Worm (Caenorhabditis elegans) whole organism, L1 larva: Measurements from ENCODE around the gene irld-47.

Experiments
- C16A3.4 ChIP-seq: fragments of 150-350 bp; optimal IDR thresholded peaks from 2 replicates; lab custom pipeline; 2014; ENCODE audit warnings: missing biosample characterization, missing genetic modification characterization
- F16B12.6 ChIP-seq: fragments of 150-350 bp; optimal IDR thresholded peaks from 2 replicates; lab custom pipeline; 2014; ENCODE audit warnings: missing biosample characterization, missing genetic modification characterization
- blmp-1 ChIP-seq: fragments of 150-350 bp; optimal IDR thresholded peaks from 2 replicates; lab custom pipeline; 2014; ENCODE audit warnings: missing biosample characterization, missing genetic modification characterization
- ceh-63 ChIP-seq: fragments of 200-800 bp; sonication (Bioruptor generic); optimal IDR thresholded peaks from 2 replicates; lab custom pipeline; 2018; ENCODE audit warnings: mild to moderate bottlenecking, missing genetic modification characterization, missing compliant biosample characterization
- dpl-1 ChIP-seq, 3 experiments: fragments of 150-350 bp in 2 of 3; sonication (generic microtip) in 1 of 3; optimal IDR thresholded peaks; 2 replicates each; lab custom pipeline; 2014 to 2017; ENCODE audit warnings: missing biosample characterization in 3 of 3, missing genetic modification characterization in 3 of 3, missing genetic modification reagents in 3 of 3
- dsc-1 ChIP-seq: sonication (generic microtip); optimal IDR thresholded peaks from 2 replicates; lab custom pipeline; 2016; ENCODE audit warnings: mild to moderate bottlenecking, missing genetic modification characterization, missing compliant biosample characterization
- efl-1 ChIP-seq, 4 experiments: fragments of 150-350 bp; optimal IDR thresholded peaks in 3 of 4; peaks in 1 of 4; 1 replicate in 1 of 4; 2 replicates in 3 of 4; lab custom pipeline; 2014; ENCODE audit warnings: missing biosample characterization in 2 of 4, missing genetic modification characterization in 2 of 4, missing genetic modification reagents in 2 of 4
- egl-13 ChIP-seq: sonication (generic microtip); optimal IDR thresholded peaks from 2 replicates; lab custom pipeline; 2016; ENCODE audit warnings: missing genotype, missing genetic modification reagents, missing genetic modification characterization, missing compliant biosample characterization
- elt-2 ChIP-seq: sonication (generic microtip); optimal IDR thresholded peaks from 2 replicates; lab custom pipeline; 2016; ENCODE audit warnings: missing genetic modification characterization, mild to moderate bottlenecking, inconsistent platforms, missing compliant biosample characterization, missing genetic modification reagents
- elt-3 ChIP-seq, 6 experiments: fragments of 150-350 bp in 1 of 6; sonication (generic microtip); optimal IDR thresholded peaks; 2 replicates each; lab custom pipeline; 2017 to 2018; ENCODE audit warnings: missing biosample characterization in 6 of 6, missing genetic modification characterization in 6 of 6, inconsistent platforms in 1 of 6
- ets-5 ChIP-seq: fragments of 200-800 bp; sonication (Bioruptor generic); IDR thresholded peaks from 2 replicates; pipeline ENCODE4 v1.3.6; 2022; ENCODE audit warnings: missing genetic modification characterization, missing compliant biosample characterization
- fkh-10 ChIP-seq: sonication (generic microtip); optimal IDR thresholded peaks from 2 replicates; lab custom pipeline; 2017; ENCODE audit warnings: missing biosample characterization, missing genetic modification reagents, missing genetic modification characterization
- grh-1 ChIP-seq: fragments of 200-800 bp; sonication (Bioruptor generic); IDR thresholded peaks from 2 replicates; pipeline ENCODE4 v1.3.6; 2022; ENCODE audit warnings: missing genetic modification reagents, missing genetic modification characterization, missing compliant biosample characterization
- hlh-4 ChIP-seq: sonication (generic microtip); optimal IDR thresholded peaks from 2 replicates; lab custom pipeline; 2016; ENCODE audit warnings: mild to moderate bottlenecking, missing genetic modification characterization, missing compliant biosample characterization
- irx-1 ChIP-seq: sonication (generic microtip); optimal IDR thresholded peaks from 2 replicates; lab custom pipeline; 2016; ENCODE audit warnings: missing genetic modification characterization, missing compliant biosample characterization
- lin-14 ChIP-seq: fragments of 200-800 bp; sonication (Bioruptor generic); optimal IDR thresholded peaks from 2 replicates; lab custom pipeline; 2018; ENCODE audit warnings: mild to moderate bottlenecking, missing genetic modification characterization, moderate library complexity, missing compliant biosample characterization
- lin-15B ChIP-seq: fragments of 150-350 bp; sonication (generic microtip); optimal IDR thresholded peaks from 3 replicates; lab custom pipeline; 2014; ENCODE audit warnings: missing biosample characterization, missing genetic modification characterization
- lin-35 ChIP-seq, 2 experiments: fragments of 150-350 bp; optimal IDR thresholded peaks; 2 replicates each; lab custom pipeline; 2014; ENCODE audit warnings: missing biosample characterization in 2 of 2, missing genetic modification characterization in 2 of 2, missing genetic modification reagents in 2 of 2
- lir-3 ChIP-seq: sonication (generic microtip); optimal IDR thresholded peaks from 2 replicates; lab custom pipeline; 2016; ENCODE audit warnings: mild to moderate bottlenecking, missing genetic modification characterization, moderate library complexity, missing compliant biosample characterization; ENCODE audit not compliant: poor library complexity
- lsy-2 ChIP-seq, 2 experiments: fragments of 150-350 bp; optimal IDR thresholded peaks; 2 replicates each; lab custom pipeline; 2014; ENCODE audit warnings: missing biosample characterization in 2 of 2, missing genetic modification characterization in 2 of 2
- mdl-1 ChIP-seq, 2 experiments: fragments of 150-350 bp; optimal IDR thresholded peaks; 2 replicates each; lab custom pipeline; 2014 to 2017; ENCODE audit warnings: missing biosample characterization in 2 of 2, missing genetic modification characterization in 2 of 2, inconsistent platforms in 1 of 2
- nhr-20 ChIP-seq: sonication (generic microtip); optimal IDR thresholded peaks from 2 replicates; lab custom pipeline; 2016; ENCODE audit warnings: mild to moderate bottlenecking, missing genetic modification characterization, missing compliant biosample characterization
- nhr-237 ChIP-seq: fragments of 150-350 bp; optimal IDR thresholded peaks from 2 replicates; lab custom pipeline; 2014; ENCODE audit warnings: missing biosample characterization, missing genetic modification characterization
- nhr-28 ChIP-seq: fragments of 150-350 bp; optimal IDR thresholded peaks from 2 replicates; lab custom pipeline; 2014; ENCODE audit warnings: missing biosample characterization, missing genetic modification characterization
- nhr-47 ChIP-seq: sonication (generic microtip); optimal IDR thresholded peaks from 2 replicates; lab custom pipeline; 2016; ENCODE audit warnings: mild to moderate bottlenecking, missing genetic modification characterization, moderate library complexity, missing compliant biosample characterization
- nhr-71 ChIP-seq: sonication (generic microtip); optimal IDR thresholded peaks from 2 replicates; lab custom pipeline; 2016; ENCODE audit warnings: mild to moderate bottlenecking, missing genetic modification characterization, moderate library complexity, missing compliant biosample characterization
- nhr-77 ChIP-seq: fragments of 150-350 bp; optimal IDR thresholded peaks from 2 replicates; lab custom pipeline; 2014; ENCODE audit warnings: missing biosample characterization, missing genetic modification characterization
- nhr-85 ChIP-seq: sonication (generic microtip); peaks from one replicate; lab custom pipeline; 2016; ENCODE audit warnings: missing genetic modification characterization, inconsistent platforms, missing compliant biosample characterization
- nhr-90 ChIP-seq: sonication (generic microtip); optimal IDR thresholded peaks from 2 replicates; lab custom pipeline; 2016; ENCODE audit warnings: mild to moderate bottlenecking, missing genetic modification characterization, missing compliant biosample characterization; ENCODE audit not compliant: poor library complexity
- pag-3 ChIP-seq: sonication (generic microtip); optimal IDR thresholded peaks from 2 replicates; lab custom pipeline; 2017; ENCODE audit warnings: missing genetic modification characterization, mild to moderate bottlenecking, missing compliant biosample characterization, antibody characterized with exemption, borderline replicate concordance; ENCODE audit not compliant: insufficient read depth
- pax-3 ChIP-seq: fragments of 200-800 bp; sonication (Bioruptor generic); optimal IDR thresholded peaks from 2 replicates; lab custom pipeline; 2018; ENCODE audit warnings: mild to moderate bottlenecking, missing genetic modification characterization, moderate library complexity, missing compliant biosample characterization
- pqm-1 ChIP-seq: sonication (generic microtip); optimal IDR thresholded peaks from 3 replicates; lab custom pipeline; 2017; ENCODE audit warnings: missing biosample characterization, missing genetic modification characterization
- rnt-1 ChIP-seq: sonication (generic microtip); optimal IDR thresholded peaks from 2 replicates; lab custom pipeline; 2016; ENCODE audit warnings: mild to moderate bottlenecking, missing genetic modification characterization, moderate library complexity, missing compliant biosample characterization
- skn-1 ChIP-seq: fragments of 150-350 bp; optimal IDR thresholded peaks from 2 replicates; lab custom pipeline; 2014; ENCODE audit warnings: missing biosample characterization, missing genetic modification characterization
- snu-23 ChIP-seq: sonication (generic microtip); optimal IDR thresholded peaks from 2 replicates; lab custom pipeline; 2016; ENCODE audit warnings: missing genetic modification characterization, missing compliant biosample characterization
- sptf-1 ChIP-seq: fragments of 150-350 bp; optimal IDR thresholded peaks from 2 replicates; lab custom pipeline; 2014; ENCODE audit warnings: missing biosample characterization, missing genetic modification characterization
- tlp-1 ChIP-seq: fragments of 150-350 bp; optimal IDR thresholded peaks from 2 replicates; lab custom pipeline; 2014; ENCODE audit warnings: missing biosample characterization, missing genetic modification characterization
- unc-130 ChIP-seq: fragments of 150-350 bp; optimal IDR thresholded peaks from 2 replicates; lab custom pipeline; 2017; ENCODE audit warnings: missing biosample characterization, missing genetic modification characterization, inconsistent platforms

The irld-47 gene

DNA sequence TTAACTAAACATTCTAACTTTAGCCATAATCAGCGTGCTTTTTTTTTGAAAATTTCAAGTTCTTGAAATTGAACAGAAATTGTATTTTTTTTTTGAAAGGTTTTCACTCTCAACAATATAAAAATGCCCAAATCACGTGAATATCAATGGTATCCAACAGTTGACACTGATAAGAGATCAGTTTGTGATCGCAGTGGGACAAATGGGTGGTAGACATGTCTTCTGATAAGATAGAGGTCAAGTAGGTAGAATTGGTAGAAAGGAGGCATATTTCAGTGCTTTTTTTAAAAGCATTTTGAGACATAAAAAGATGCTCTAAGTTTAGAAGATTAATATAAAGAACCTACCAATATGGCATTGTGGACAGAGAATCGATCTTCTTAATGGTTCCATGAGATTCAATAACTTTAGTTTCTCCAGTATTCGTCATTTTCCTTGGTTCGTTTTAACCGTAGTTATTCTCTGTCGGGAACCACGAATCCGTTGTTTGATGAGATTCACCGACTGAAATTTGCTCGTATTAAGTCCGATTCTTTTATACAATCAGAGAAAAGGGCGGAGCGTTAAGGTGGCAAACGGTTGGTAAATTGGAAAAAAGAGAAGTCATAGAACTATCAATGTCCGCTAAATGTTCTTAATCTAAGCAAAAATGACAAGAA lies 44.9 kb downstream of the irld-47 start, which contains the start of gene mthf-1 (continued):
- TF ChIP-seq nhr-71 (tag; lab: Kevin White, UChicago): peak; percentile 47
- no peak for TF ChIP-seq irx-1
- TF ChIP-seq lir-3 (tag; lab: Kevin White, UChicago): no peak
- TF ChIP-seq lin-14: no peak
- no peak for TF ChIP-seq nhr-77 (tag; lab: Kevin White, UChicago)
- TF ChIP-seq hlh-4 (tag; lab: Kevin White, UChicago): no peak

DNA sequence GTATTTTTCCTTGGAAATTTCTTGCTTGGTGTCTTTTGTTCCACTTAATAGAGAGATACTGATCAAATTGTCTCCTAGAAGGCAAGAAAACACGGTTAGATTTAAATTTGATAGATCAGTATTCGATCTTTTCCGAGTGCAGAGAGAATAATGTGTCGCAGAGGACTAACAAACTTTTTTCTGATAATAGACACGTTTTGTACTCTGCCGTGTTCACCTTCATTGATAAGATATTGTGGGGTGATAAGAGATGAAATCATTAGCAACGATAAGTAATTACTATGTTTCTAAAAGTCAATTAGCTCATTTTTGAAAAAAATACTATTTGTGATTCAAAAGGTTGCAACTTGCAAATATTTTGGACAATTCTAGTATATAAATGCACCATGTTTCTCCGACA lies 45.6 kb downstream of the irld-47 start:
- peak; percentile 2 for TF ChIP-seq snu-23 (GFP tag; lab: Kevin White, UChicago)
- peak; percentile 14 for TF ChIP-seq tlp-1 (tag; lab: Kevin White, UChicago)
- TF ChIP-seq skn-1 (tag; lab: Kevin White, UChicago): no peak
- TF ChIP-seq pqm-1 (tag; lab: Kevin White, UChicago): peak; percentile 29
- TF ChIP-seq nhr-237 (tag; lab: Kevin White, UChicago): no peak
- peak; percentile 75 for TF ChIP-seq elt-2 (tag; lab: Kevin White, UChicago)
- 0 out of 2 replicates have a peak, but pooled peaks have one; percentile 15 for TF ChIP-seq grh-1 (GFP tag; lab: Robert Waterston, UW)
- no peak for TF ChIP-seq rnt-1
- peak; percentile 29 to 97 (median 86) for TF ChIP-seq elt-3 (tag; optimal IDR thresholded peaks at IDR 0.05; lab: Kevin White, UChicago)
- TF ChIP-seq blmp-1 (tag; lab: Kevin White, UChicago): peak; percentile 34
- peak; percentile 16 for TF ChIP-seq nhr-20 (tag; lab: Kevin White, UChicago)
- peak; percentile 24 for TF ChIP-seq nhr-90 (tag; lab: Kevin White, UChicago)
- no peak for TF ChIP-seq F16B12.6 (tag; lab: Kevin White, UChicago)
- TF ChIP-seq ets-5: no peak
- peak; percentile 49 for TF ChIP-seq lin-14
- no peak for TF ChIP-seq nhr-28
- TF ChIP-seq unc-130 (tag; lab: Kevin White, UChicago): no peak
- TF ChIP-seq lin-35 (GFP tag; optimal IDR thresholded peaks at IDR 0.05; lab: Kevin White, UChicago): no peak

DNA sequence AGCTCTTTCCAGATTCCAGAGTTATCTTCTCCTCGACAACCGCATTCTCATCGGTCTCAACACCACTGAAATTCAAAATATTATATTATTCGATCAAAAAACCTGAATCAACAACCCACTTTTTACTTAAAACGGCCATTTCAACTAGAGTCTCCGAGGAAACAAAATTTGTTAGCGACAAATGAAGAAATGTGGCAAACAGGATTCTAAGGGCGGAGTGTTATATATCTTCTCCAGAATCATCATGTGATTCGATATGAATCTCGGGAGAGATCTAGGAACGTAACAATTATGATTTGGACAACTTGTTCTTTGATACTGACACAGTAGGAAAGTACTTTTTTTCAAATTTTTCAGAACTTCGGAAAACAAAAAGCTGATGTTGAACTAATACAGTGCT lies 46.1 kb downstream of the irld-47 start:
- no peak for TF ChIP-seq nhr-237 (tag; lab: Kevin White, UChicago)
- no peak for TF ChIP-seq pax-3 (tag; lab: Kevin White, UChicago)
- no peak for TF ChIP-seq egl-13 (tag; lab: Kevin White, UChicago)
- no peak for TF ChIP-seq lin-15B
- TF ChIP-seq ceh-63 (GFP tag; lab: Kevin White, UChicago): no peak
- TF ChIP-seq nhr-85 (tag; lab: Kevin White, UChicago): peak; percentile 70
- no peak for TF ChIP-seq mdl-1 (tag; optimal IDR thresholded peaks at IDR 0.05; lab: Kevin White, UChicago)
- TF ChIP-seq blmp-1 (tag; lab: Kevin White, UChicago): peak; percentile 38
- TF ChIP-seq pag-3 (tag; lab: Kevin White, UChicago): no peak
- TF ChIP-seq efl-1 (optimal IDR thresholded peaks at IDR 0.05; lab: Kevin White, UChicago): no peak
- peak in 1 of 2 experiments; percentile 39 for TF ChIP-seq efl-1 (GFP tag; optimal IDR thresholded peaks at IDR 0.05 in 1 of 2; lab: Kevin White, UChicago)
- TF ChIP-seq, all 84 proteins: peak for 3

- TF ChIP-seq fkh-10 (GFP tag; lab: Kevin White, UChicago) (no peak), dsc-1 (no peak), lsy-2 (tag; optimal IDR thresholded peaks at IDR 0.05; lab: Kevin White, UChicago) (no peak), nhr-90 (tag; lab: Kevin White, UChicago) (peak; percentile 40), nhr-20 (tag; lab: Kevin White, UChicago) (no peak), C16A3.4 (tag; lab: Kevin White, UChicago) (no peak), blmp-1 (tag; lab: Kevin White, UChicago) (peak; percentile 0), irx-1 (no peak), nhr-47 (tag; lab: Kevin White, UChicago) (peak; percentile 24), dpl-1 (GFP tag; optimal IDR thresholded peaks at IDR 0.05; lab: Kevin White, UChicago) (no peak), pqm-1 (tag; lab: Kevin White, UChicago) (no peak), sptf-1 (tag; lab: Kevin White, UChicago) (no peak), grh-1 (GFP tag; lab: Robert Waterston, UW) (no peak)
These were observed 48.8 kb downstream of the irld-47 start for ce11 chrII:7773427-7773993.
